Fruit fly (Drosophila melanogaster): Measurements from ENCODE around the gene PIG-P.

PIG-P gene

DNA sequence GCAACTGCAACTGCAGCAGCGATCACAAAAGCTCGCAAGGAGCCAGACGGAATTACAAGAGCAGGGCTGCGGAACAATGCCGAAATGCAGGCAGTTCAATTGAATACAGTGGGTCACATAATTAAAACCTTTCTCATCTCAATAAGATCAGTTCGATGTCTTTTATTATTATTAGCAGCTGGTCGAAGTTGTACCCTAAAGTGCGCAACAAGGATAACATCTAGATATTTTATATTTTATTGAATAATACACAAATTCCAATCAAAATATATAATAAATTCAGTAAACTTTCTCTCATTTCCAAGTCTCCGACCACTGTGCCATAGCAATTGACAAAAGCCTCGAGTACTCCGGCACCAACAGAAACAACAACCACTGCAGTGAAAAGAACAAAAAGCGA is 10.1 kb upstream of the PIG-P start (continued):
- TF ChIP-seq CG11902 (GFP tag; optimal IDR thresholded peaks at IDR 0.05) = no peak
- TF ChIP-seq dsx (GFP tag; optimal IDR thresholded peaks at IDR 0.05; ENCODE audit: poor library complexity, severe bottlenecking) = peak; percentile 42
- peak; percentile 51 for TF ChIP-seq CG34406 (GFP tag; optimal IDR thresholded peaks at IDR 0.05)
- TF ChIP-seq CG10631 (GFP tag; optimal IDR thresholded peaks at IDR 0.05) = peak; percentile 40
- no peak for TF ChIP-seq dac (GFP tag; optimal IDR thresholded peaks at IDR 0.05)
- no peak for TF ChIP-seq CG1621 (tag; optimal IDR thresholded peaks at IDR 0.05)
- TF ChIP-seq CG8319 (GFP tag; optimal IDR thresholded peaks at IDR 0.05) = no peak
- TF ChIP-seq CG10669 (GFP tag; optimal IDR thresholded peaks at IDR 0.05) = peak; percentile 15
- TF ChIP-seq topi (GFP tag; optimal IDR thresholded peaks at IDR 0.05) = peak; percentile 22
- TF ChIP-seq CG15336 (GFP tag; IDR thresholded peaks at IDR 0.05) = 0 out of 2 replicates have a peak, but pooled peaks have one; percentile 34
- no peak for TF ChIP-seq Eip93F (GFP tag; optimal IDR thresholded peaks at IDR 0.05)
- peak; percentile 76 for TF ChIP-seq svp (GFP tag)
- no peak for TF ChIP-seq fkh (GFP tag; optimal IDR thresholded peaks at IDR 0.05)
- peak; percentile 54 for TF ChIP-seq OdsH (GFP tag; optimal IDR thresholded peaks at IDR 0.05)
- peak; percentile 49 for TF ChIP-seq Smox (GFP tag; optimal IDR thresholded peaks at IDR 0.05)
- TF ChIP-seq Hr39 (GFP tag; optimal IDR thresholded peaks at IDR 0.05) = peak; percentile 8
- TF ChIP-seq CG6854 (GFP tag; optimal IDR thresholded peaks at IDR 0.05) = no peak

DNA sequence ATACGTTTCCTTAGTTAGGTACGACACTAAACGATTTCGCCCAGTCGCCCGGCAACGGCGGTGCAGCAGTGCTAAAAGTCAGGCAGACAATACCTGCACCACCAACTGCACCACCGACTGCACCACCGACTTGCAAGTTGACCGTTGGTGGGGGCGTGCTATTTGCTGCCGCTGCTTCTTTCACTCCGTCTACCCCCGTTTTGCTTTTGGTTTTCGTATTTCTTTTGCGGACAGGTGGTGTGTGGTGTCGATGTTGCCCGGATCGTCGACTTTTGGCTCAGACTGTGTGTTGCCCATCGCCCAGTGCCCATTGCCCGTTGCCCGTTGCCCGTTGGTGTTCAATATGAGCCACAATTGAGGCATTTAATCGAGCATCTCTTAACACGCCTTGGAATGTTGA is 6.7 kb upstream of the PIG-P start:
- TF ChIP-seq net (GFP tag; optimal IDR thresholded peaks at IDR 0.05) (no peak), acj6 (GFP tag; optimal IDR thresholded peaks at IDR 0.05) (no peak)

DNA sequence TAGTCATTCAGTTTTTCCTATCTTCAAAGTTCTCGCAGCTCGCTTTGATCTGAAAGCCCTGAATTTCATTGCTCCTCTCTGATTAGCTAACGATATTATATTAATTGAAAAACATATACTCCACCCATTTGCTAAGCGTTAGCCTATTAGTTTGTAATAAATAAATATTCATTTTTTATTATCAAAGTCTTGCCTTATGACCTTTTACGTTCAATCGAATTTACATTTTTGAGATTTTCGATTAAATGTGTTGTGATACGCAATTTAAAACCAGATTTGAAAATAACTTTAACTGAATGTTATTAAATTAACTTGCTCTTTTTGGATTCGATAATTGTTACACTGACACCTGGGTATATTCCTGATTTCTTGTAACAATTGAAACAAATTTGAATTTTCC is 4.9 kb upstream of the PIG-P start, which contains the start of gene CG14551:
Gene CG14551 (minus strand): TSS at position 101 of the 400 bp plus-strand sequence.
- TF ChIP-seq ss (GFP tag; optimal IDR thresholded peaks at IDR 0.05) (no peak), CG6163 (GFP tag; IDR thresholded peaks at IDR 0.05) (no peak), CG15336 (GFP tag; IDR thresholded peaks at IDR 0.05) (no peak), CG6792 (GFP tag; optimal IDR thresholded peaks at IDR 0.05) (no peak), Eip93F (GFP tag; optimal IDR thresholded peaks at IDR 0.05) (no peak), Eip75B (GFP tag; optimal IDR thresholded peaks at IDR 0.05) (no peak), salr (GFP tag; optimal IDR thresholded peaks at IDR 0.05) (no peak), vri (GFP tag; optimal IDR thresholded peaks at IDR 0.05) (no peak), fd59A (GFP tag; optimal IDR thresholded peaks at IDR 0.05) (no peak), CG11902 (GFP tag; optimal IDR thresholded peaks at IDR 0.05) (no peak), CG6808 (GFP tag; optimal IDR thresholded peaks at IDR 0.05) (no peak), CG3919 (GFP tag; optimal IDR thresholded peaks at IDR 0.05) (no peak), Ets96B (tag; optimal IDR thresholded peaks at IDR 0.05) (no peak), CG4318 (GFP tag; optimal IDR thresholded peaks at IDR 0.05) (no peak), lz (GFP tag; optimal IDR thresholded peaks at IDR 0.05) (no peak), esn (GFP tag; optimal IDR thresholded peaks at IDR 0.05) (no peak), CG3032 (tag; optimal IDR thresholded peaks at IDR 0.05) (no peak)

DNA sequence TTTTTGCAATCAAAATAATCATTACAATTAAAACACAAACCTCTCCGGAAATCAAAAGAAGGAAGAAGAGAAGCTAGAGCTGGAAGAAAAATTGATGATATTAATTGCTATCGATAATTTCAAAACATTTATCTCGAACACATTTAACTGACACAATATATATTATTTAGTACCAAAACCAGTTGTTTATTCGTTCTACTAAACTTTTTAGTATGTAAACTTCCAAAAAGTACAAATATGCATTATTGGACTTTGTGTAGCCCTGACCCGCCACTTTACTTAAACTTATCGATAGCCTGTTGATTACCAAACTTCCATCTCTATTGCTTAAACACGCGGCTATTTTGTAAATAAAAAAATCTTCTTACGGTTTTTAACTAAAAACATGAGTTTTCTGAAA is 1.2 kb upstream of the PIG-P start, which contains the start of the genes RpL34a and Trmt61:
Gene RpL34a (minus strand): TSS at position 73 of the 400 bp plus-strand sequence.
Gene Trmt61 (plus strand): TSS at position 302 of the 400 bp plus-strand sequence.
- TF ChIP-seq Ets21C (GFP tag; optimal IDR thresholded peaks at IDR 0.05) (peak; percentile 50), svp (GFP tag) (peak; percentile 90), CG8319 (GFP tag; optimal IDR thresholded peaks at IDR 0.05) (peak; percentile 58), CG8119 (GFP tag; IDR thresholded peaks at IDR 0.05) (peak; percentile 29; the same call in 1 of the 3 replicates), CG4318 (GFP tag; optimal IDR thresholded peaks at IDR 0.05) (no peak), CG31627 (GFP tag; optimal IDR thresholded peaks at IDR 0.05) (peak; percentile 74), Eip78C (GFP tag) (peak; percentile 96), CG11762 (GFP tag; optimal IDR thresholded peaks at IDR 0.05; ENCODE audit: insufficient read depth) (peak; percentile 73), esn (GFP tag; optimal IDR thresholded peaks at IDR 0.05) (peak; percentile 87), CG3032 (tag; optimal IDR thresholded peaks at IDR 0.05) (peak; percentile 73), topi (GFP tag; optimal IDR thresholded peaks at IDR 0.05) (peak; percentile 79), CG1621 (tag; optimal IDR thresholded peaks at IDR 0.05) (peak; percentile 14), spab (GFP tag; optimal IDR thresholded peaks at IDR 0.05) (no peak), lz (GFP tag; optimal IDR thresholded peaks at IDR 0.05) (peak; percentile 81), Hr38 (GFP tag; optimal IDR thresholded peaks at IDR 0.05) (no peak), fd59A (GFP tag; optimal IDR thresholded peaks at IDR 0.05) (peak; percentile 42), Sox102F (GFP tag; optimal IDR thresholded peaks at IDR 0.05) (peak; percentile 78), net (GFP tag; optimal IDR thresholded peaks at IDR 0.05) (peak; percentile 59), CG6163 (GFP tag; IDR thresholded peaks at IDR 0.05) (peak; percentile 66), CG6854 (GFP tag; optimal IDR thresholded peaks at IDR 0.05) (peak; percentile 90), CG6276 (GFP tag; optimal IDR thresholded peaks at IDR 0.05) (no peak), CG6808 (GFP tag; optimal IDR thresholded peaks at IDR 0.05) (peak; percentile 80), CG32006 (GFP tag; optimal IDR thresholded peaks at IDR 0.05) (peak; percentile 46), dac (GFP tag; optimal IDR thresholded peaks at IDR 0.05) (no peak), eg (GFP tag; IDR thresholded peaks at IDR 0.05) (peak; percentile 67), Smox (GFP tag; optimal IDR thresholded peaks at IDR 0.05) (peak; percentile 78), ss (GFP tag; optimal IDR thresholded peaks at IDR 0.05) (peak; percentile 75 to 89), CG10669 (GFP tag; optimal IDR thresholded peaks at IDR 0.05) (peak; percentile 76)
